Fruit fly (Drosophila melanogaster) whole organism, embryonic: ENCODE data around the gene CG42232.

Source experiments
- Atf-2 ChIP-seq: fragments of 200-800 bp; sonication (Bioruptor generic); optimal IDR thresholded peaks from 2 replicates; lab custom pipeline; 2016; ENCODE audit warnings: missing biosample characterization, missing genetic modification characterization
- C15 ChIP-seq: fragments of 200-800 bp; sonication (Bioruptor generic); IDR thresholded peaks from 3 replicates; pipeline ENCODE4 v1.3.6; 2022; ENCODE audit warnings: missing biosample characterization, missing genetic modification characterization
- CG10147 ChIP-seq: fragments of 200-800 bp; sonication (Bioruptor generic); optimal IDR thresholded peaks from 2 replicates; lab custom pipeline; 2019; ENCODE audit warnings: missing biosample characterization, mild to moderate bottlenecking, missing genetic modification characterization, moderate library complexity
- CG10321 ChIP-seq: fragments of 200-800 bp; sonication (Bioruptor generic); IDR thresholded peaks from 2 replicates; pipeline ENCODE4 v1.3.6; 2022; ENCODE audit warnings: missing biosample characterization, missing genetic modification characterization
- CG13287 ChIP-seq: fragments of 200-800 bp; sonication (Bioruptor generic); IDR thresholded peaks from 2 replicates; pipeline ENCODE4 v1.3.6; 2022; ENCODE audit warnings: missing biosample characterization, missing genetic modification characterization; ENCODE audit not compliant: partially characterized antibody
- CG14050 ChIP-seq: fragments of 200-800 bp; sonication (Bioruptor generic); IDR thresholded peaks from 3 replicates; pipeline ENCODE4 v1.3.6; 2022; ENCODE audit warnings: missing biosample characterization, missing genetic modification characterization
- CG14667 ChIP-seq: fragments of 200-800 bp; sonication (Bioruptor generic); IDR thresholded peaks from 2 replicates; pipeline ENCODE4 v1.3.6; 2022; ENCODE audit warnings: missing biosample characterization, missing genetic modification characterization
- CG14860 ChIP-seq: fragments of 200-800 bp; sonication (Bioruptor generic); IDR thresholded peaks from 3 replicates; pipeline ENCODE4 v1.3.6; 2022; ENCODE audit warnings: missing biosample characterization, missing genetic modification characterization; ENCODE audit not compliant: partially characterized antibody
- CG17802 ChIP-seq: fragments of 200-800 bp; sonication (Bioruptor generic); optimal IDR thresholded peaks from 2 replicates; lab custom pipeline; 2018; ENCODE audit warnings: missing biosample characterization, mild to moderate bottlenecking, missing genetic modification characterization, moderate library complexity
- CG18476 ChIP-seq: fragments of 200-800 bp; sonication (Bioruptor generic); optimal IDR thresholded peaks from 2 replicates; lab custom pipeline; 2016; ENCODE audit warnings: missing biosample characterization, mild to moderate bottlenecking, missing genetic modification characterization
- CG18599 ChIP-seq: fragments of 200-800 bp; sonication (Bioruptor generic); optimal IDR thresholded peaks from 3 replicates; lab custom pipeline; 2017; ENCODE audit warnings: missing biosample characterization, missing genetic modification characterization, mild to moderate bottlenecking, moderate library complexity, missing genetic modification reagents
- CG18764 ChIP-seq: fragments of 200-800 bp; sonication (Bioruptor generic); optimal IDR thresholded peaks from 3 replicates; lab custom pipeline; 2016; ENCODE audit warnings: missing biosample characterization, missing genetic modification characterization
- CG2116 ChIP-seq: fragments of 200-800 bp; sonication (Bioruptor generic); optimal IDR thresholded peaks from 3 replicates; lab custom pipeline; 2018; ENCODE audit warnings: missing biosample characterization, mild to moderate bottlenecking, missing genetic modification characterization
- CG2889 ChIP-seq: fragments of 200-800 bp; sonication (Bioruptor generic); IDR thresholded peaks from 3 replicates; pipeline ENCODE4 v1.3.6; 2022; ENCODE audit warnings: missing biosample characterization, missing genetic modification characterization
- CG34422 ChIP-seq: fragments of 200-800 bp; sonication (Bioruptor generic); IDR thresholded peaks from 3 replicates; pipeline ENCODE4 v1.3.6; 2022; ENCODE audit warnings: missing biosample characterization, missing genetic modification characterization
- CG4360 ChIP-seq: fragments of 200-800 bp; sonication (Bioruptor generic); IDR thresholded peaks from 2 replicates; pipeline ENCODE4 v1.3.6; 2022; ENCODE audit warnings: missing biosample characterization, missing genetic modification characterization
- CG4617 ChIP-seq: fragments of 200-800 bp; sonication (Bioruptor generic); optimal IDR thresholded peaks from 3 replicates; lab custom pipeline; 2016; ENCODE audit warnings: missing biosample characterization, missing genetic modification characterization, borderline replicate concordance
- CG5180 ChIP-seq: fragments of 200-800 bp; sonication (Bioruptor generic); optimal IDR thresholded peaks from 3 replicates; lab custom pipeline; 2017; ENCODE audit warnings: missing biosample characterization, missing genetic modification characterization, mild to moderate bottlenecking, moderate library complexity, missing genetic modification reagents
- CG6254 ChIP-seq: fragments of 200-800 bp; sonication (Bioruptor generic); optimal IDR thresholded peaks from 3 replicates; lab custom pipeline; 2017; ENCODE audit warnings: mild to moderate bottlenecking, missing biosample characterization, missing genetic modification reagents, missing genetic modification characterization
- CG6683 ChIP-seq: fragments of 200-800 bp; sonication (Bioruptor generic); optimal IDR thresholded peaks from 2 replicates; lab custom pipeline; 2017; ENCODE audit warnings: missing biosample characterization, mild to moderate bottlenecking, missing genetic modification characterization, missing genetic modification reagents
- CG7963 ChIP-seq: fragments of 200-800 bp; sonication (Bioruptor generic); IDR thresholded peaks from 3 replicates; pipeline ENCODE4 v1.3.6; 2022; ENCODE audit warnings: missing biosample characterization, missing genetic modification characterization; ENCODE audit not compliant: partially characterized antibody
- CG9215 ChIP-seq: fragments of 200-800 bp; sonication (Bioruptor generic); IDR thresholded peaks from 2 replicates; pipeline ENCODE4 v1.3.6; 2022; ENCODE audit warnings: missing biosample characterization, missing genetic modification characterization
- Elba2 ChIP-seq: fragments of 200-800 bp; sonication (Bioruptor generic); optimal IDR thresholded peaks from 3 replicates; lab custom pipeline; 2016; ENCODE audit warnings: missing biosample characterization, missing genetic modification characterization
- Hr3 ChIP-seq: fragments of 200-800 bp; sonication (Bioruptor generic); optimal IDR thresholded peaks from 3 replicates; lab custom pipeline; 2016; ENCODE audit warnings: missing biosample characterization, missing genetic modification characterization
- Hr51 ChIP-seq, 2 experiments: fragments of 200-800 bp; sonication (Bioruptor generic); optimal IDR thresholded peaks; 2 replicates in 1 of 2; 3 replicates in 1 of 2; lab custom pipeline; 2016 to 2018; ENCODE audit warnings: missing biosample characterization in 2 of 2, missing genetic modification characterization in 2 of 2, mild to moderate bottlenecking in 1 of 2, moderate library complexity in 1 of 2
- MBD-R2 ChIP-seq: fragments of 200-800 bp; sonication (Bioruptor generic); IDR thresholded peaks from 2 replicates; pipeline ENCODE4 v1.3.6; 2022; ENCODE audit warnings: missing biosample characterization, missing genetic modification characterization
- Myb ChIP-seq: fragments of 200-800 bp; sonication (Bioruptor generic); optimal IDR thresholded peaks from 2 replicates; lab custom pipeline; 2016; ENCODE audit warnings: missing biosample characterization, missing genetic modification characterization
- Oaz ChIP-seq: fragments of 200-800 bp; sonication (Bioruptor generic); IDR thresholded peaks from 2 replicates; pipeline ENCODE4 v1.3.6; 2022; ENCODE audit warnings: missing biosample characterization, missing genetic modification characterization
- Vsx1 ChIP-seq: fragments of 200-800 bp; sonication (Bioruptor generic); optimal IDR thresholded peaks from 2 replicates; lab custom pipeline; 2017; ENCODE audit warnings: missing biosample characterization, mild to moderate bottlenecking, missing genetic modification characterization, missing genetic modification reagents
- ara ChIP-seq: fragments of 200-800 bp; sonication (Bioruptor generic); IDR thresholded peaks from 2 replicates; pipeline ENCODE4 v1.3.6; 2022; ENCODE audit warnings: missing biosample characterization, missing genetic modification characterization
- ash1 ChIP-seq: fragments of 200-800 bp; sonication (Bioruptor generic); optimal IDR thresholded peaks from 2 replicates; lab custom pipeline; 2018; ENCODE audit warnings: missing biosample characterization, mild to moderate bottlenecking, missing genetic modification characterization
- bbx ChIP-seq: fragments of 200-800 bp; sonication (Bioruptor generic); IDR thresholded peaks from 2 replicates; pipeline ENCODE4 v1.3.6; 2022; ENCODE audit warnings: missing biosample characterization, missing genetic modification characterization; ENCODE audit not compliant: partially characterized antibody
- bigmax ChIP-seq: fragments of 200-800 bp; sonication (Bioruptor generic); optimal IDR thresholded peaks from 2 replicates; lab custom pipeline; 2018; ENCODE audit warnings: missing biosample characterization, mild to moderate bottlenecking, missing genetic modification characterization
- bowl ChIP-seq: fragments of 200-800 bp; sonication (Bioruptor generic); IDR thresholded peaks from 2 replicates; pipeline ENCODE4 v1.3.6; 2022; ENCODE audit warnings: missing biosample characterization, missing genetic modification characterization
- crp ChIP-seq, 2 experiments: fragments of 200-800 bp; sonication (Bioruptor generic); optimal IDR thresholded peaks; 2 replicates in 1 of 2; 3 replicates in 1 of 2; lab custom pipeline; 2017; ENCODE audit warnings: missing biosample characterization in 2 of 2, missing genetic modification characterization in 2 of 2, mild to moderate bottlenecking in 1 of 2, moderate library complexity in 1 of 2
- dm ChIP-seq: fragments of 200-800 bp; sonication (Bioruptor generic); optimal IDR thresholded peaks from 3 replicates; lab custom pipeline; 2016; ENCODE audit warnings: missing biosample characterization, missing genetic modification characterization
- insv ChIP-seq, 2 experiments: fragments of 200-800 bp; sonication (Bioruptor generic); optimal IDR thresholded peaks; 3 replicates each; lab custom pipeline; 2016 to 2018; ENCODE audit warnings: missing biosample characterization in 2 of 2, missing genetic modification characterization in 2 of 2
- jigr1 ChIP-seq: fragments of 200-800 bp; sonication (Bioruptor generic); IDR thresholded peaks from 3 replicates; pipeline ENCODE4 v1.3.6; 2022; ENCODE audit warnings: missing biosample characterization, missing genetic modification characterization
- pum ChIP-seq: fragments of 200-800 bp; sonication (Bioruptor generic); optimal IDR thresholded peaks from 2 replicates; lab custom pipeline; 2016; ENCODE audit warnings: missing biosample characterization, missing genetic modification characterization
- pzg ChIP-seq: fragments of 200-800 bp; sonication (Bioruptor generic); optimal IDR thresholded peaks from 3 replicates; lab custom pipeline; 2018; ENCODE audit warnings: missing biosample characterization, mild to moderate bottlenecking, missing genetic modification characterization, moderate library complexity
- ro ChIP-seq: fragments of 200-800 bp; sonication (Bioruptor generic); IDR thresholded peaks from 2 replicates; pipeline ENCODE4 v1.3.6; 2022; ENCODE audit warnings: missing biosample characterization, missing genetic modification characterization
- row ChIP-seq: fragments of 200-800 bp; sonication (Bioruptor generic); IDR thresholded peaks from 3 replicates; pipeline ENCODE4 v1.3.6; 2022; ENCODE audit warnings: missing biosample characterization, missing genetic modification characterization
- sc ChIP-seq, 3 experiments: fragments of >200 bp in 2 of 3; fragments of 200-800 bp in 1 of 3; sonication (Bioruptor generic) in 1 of 3; optimal IDR thresholded peaks; 2 replicates in 2 of 3; 3 replicates in 1 of 3; lab custom pipeline; 2017; ENCODE audit warnings: mild to moderate bottlenecking in 1 of 3, missing biosample characterization in 1 of 3, missing genetic modification characterization in 1 of 3, missing genetic modification reagents in 1 of 3
- scrt ChIP-seq: fragments of 200-800 bp; sonication (Bioruptor generic); optimal IDR thresholded peaks from 2 replicates; lab custom pipeline; 2018; ENCODE audit warnings: missing biosample characterization, mild to moderate bottlenecking, missing genetic modification characterization, moderate library complexity
- sens ChIP-seq: fragments of 200-800 bp; sonication (Bioruptor generic); peaks from one replicate; lab custom pipeline; 2016; ENCODE audit warnings: missing biosample characterization, missing genetic modification characterization
- stc ChIP-seq: fragments of 200-800 bp; sonication (Bioruptor generic); IDR thresholded peaks from 2 replicates; pipeline ENCODE4 v1.3.6; 2022; ENCODE audit warnings: missing biosample characterization, missing genetic modification characterization
- tio ChIP-seq: fragments of 200-800 bp; sonication (Bioruptor generic); optimal IDR thresholded peaks from 2 replicates; lab custom pipeline; 2017; ENCODE audit warnings: missing biosample characterization, missing genetic modification characterization, inconsistent platforms
- wek ChIP-seq: fragments of 200-800 bp; sonication (Bioruptor generic); optimal IDR thresholded peaks from 3 replicates; lab custom pipeline; 2018; ENCODE audit warnings: missing biosample characterization, mild to moderate bottlenecking, missing genetic modification characterization, moderate library complexity
- zen2 ChIP-seq: fragments of 200-800 bp; sonication (Bioruptor generic); IDR thresholded peaks from 3 replicates; pipeline ENCODE4 v1.3.6; 2022; ENCODE audit warnings: missing biosample characterization, missing genetic modification characterization; ENCODE audit not compliant: partially characterized antibody

Gene CG42232

DNA sequence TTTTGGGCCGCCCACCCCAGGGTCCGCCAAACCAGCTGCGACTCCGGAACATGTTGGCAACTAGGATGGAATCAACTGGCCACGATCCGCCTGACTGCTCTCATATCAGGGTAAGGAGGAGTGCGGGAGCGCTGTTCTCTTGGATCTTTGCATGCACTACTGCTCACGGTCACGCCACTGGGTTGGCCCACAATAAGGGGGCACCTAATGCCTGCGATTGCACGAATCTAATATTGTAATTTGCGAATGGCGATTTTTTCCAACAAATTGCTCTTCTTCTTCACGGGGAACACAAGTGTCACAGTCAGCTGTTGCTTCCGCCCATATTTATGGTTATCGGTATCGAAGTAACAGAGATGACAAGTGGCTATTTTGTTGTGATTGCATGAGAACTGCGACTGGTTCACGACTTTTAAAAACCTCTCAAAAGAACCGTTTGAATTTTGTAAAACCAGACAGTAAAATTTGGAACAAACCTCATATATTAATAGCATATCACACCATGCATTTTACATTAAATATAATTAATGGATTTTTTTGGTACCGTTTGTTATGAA, 28.0 kb downstream of the CG42232 start, which contains the start of gene ema (continued):
- TF ChIP-seq sc (optimal IDR thresholded peaks at IDR 0.05; lab: Kevin White, UChicago) (no peak), sc (GFP tag; optimal IDR thresholded peaks at IDR 0.05; lab: Kevin White, UChicago) (no peak), CG17802 (tag; lab: Kevin White, UChicago) (no peak), C15 (GFP tag; lab: Robert Waterston, UW) (no peak), crp (GFP tag; optimal IDR thresholded peaks at IDR 0.05; lab: Kevin White, UChicago) (peak; percentile 54 to 95), Vsx1 (GFP tag; lab: Kevin White, UChicago) (no peak), CG2889 (GFP tag; lab: Robert Waterston, UW) (no peak), CG2116 (GFP tag; lab: Kevin White, UChicago) (peak; percentile 61), CG5180 (GFP tag; lab: Kevin White, UChicago) (no peak), bbx (peak; percentile 52; the same call in 1 of the 2 replicates), MBD-R2 (peak; percentile 96), CG6254 (GFP tag; lab: Kevin White, UChicago) (no peak), dm (GFP tag; lab: Kevin White, UChicago) (peak; percentile 13), zen2 (GFP tag; lab: Robert Waterston, UW) (no peak), CG7963 (no peak), CG14050 (GFP tag; lab: Robert Waterston, UW) (no peak), Atf-2 (no peak), scrt (peak; percentile 89), CG10147 (no peak), CG14860 (no peak), CG10321 (no peak), Hr51 (GFP tag; optimal IDR thresholded peaks at IDR 0.05; lab: Kevin White, UChicago) (no peak), CG9215 (GFP tag; lab: Robert Waterston, UW) (no peak), CG14667 (GFP tag; lab: Robert Waterston, UW) (no peak), CG18764 (GFP tag; lab: Kevin White, UChicago) (no peak), Oaz (GFP tag; lab: Robert Waterston, UW) (no peak), Hr3 (no peak), jigr1 (GFP tag; lab: Robert Waterston, UW) (no peak), ro (no peak)

DNA sequence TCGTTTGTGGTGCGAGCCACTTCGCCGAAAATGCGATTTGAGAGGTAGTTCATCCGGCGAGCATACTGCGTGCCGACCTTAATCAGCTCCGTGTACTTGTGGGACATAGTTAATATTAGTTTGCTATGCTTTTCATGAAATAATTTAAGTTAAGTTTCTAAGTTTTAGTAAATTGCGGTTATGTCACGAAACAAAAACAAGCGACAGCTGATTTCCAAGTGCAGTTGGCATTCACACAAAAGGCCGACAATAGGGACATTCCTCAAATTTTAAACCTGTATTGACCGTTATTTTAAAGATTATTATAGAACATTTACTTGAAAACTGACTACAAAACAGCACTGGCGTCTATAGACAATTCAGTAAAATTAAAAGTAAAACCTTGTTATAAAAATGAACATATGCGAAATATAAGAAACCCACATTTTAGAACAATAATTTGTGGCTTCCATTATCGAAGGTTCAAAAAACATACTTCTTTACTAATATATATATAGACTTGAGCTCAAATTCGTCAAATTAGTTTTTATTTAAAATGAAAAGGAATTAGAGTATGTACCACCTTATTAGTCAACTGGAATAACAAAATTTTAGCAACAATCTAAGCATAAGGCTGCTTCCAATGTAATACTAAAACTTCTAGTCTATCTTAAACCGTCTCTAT, 33.0 kb downstream of the CG42232 start, which contains the start of gene mRpS33:
Gene mRpS33 (minus strand): TSS at position 224 of the 664 bp plus-strand sequence.
- no peak for TF ChIP-seq CG6683 (GFP tag; lab: Kevin White, UChicago)
- TF ChIP-seq CG18599 (GFP tag; lab: Kevin White, UChicago) = no peak
- TF ChIP-seq CG18476 = no peak
- TF ChIP-seq ash1 = no peak
- peak; percentile 14 for TF ChIP-seq pzg (GFP tag; lab: Kevin White, UChicago)
- no peak for TF ChIP-seq stc (GFP tag; lab: Robert Waterston, UW)
- TF ChIP-seq bowl (GFP tag; lab: Robert Waterston, UW) = no peak
- peak; percentile 21; the same call in 1 of the 2 replicates for TF ChIP-seq CG4360
- no peak for TF ChIP-seq tio
- peak; percentile 74 for TF ChIP-seq Myb (GFP tag; lab: Kevin White, UChicago)
- 0 out of 3 replicates have a peak, but pooled peaks have one; percentile 12 for TF ChIP-seq CG34422 (GFP tag; lab: Robert Waterston, UW)
- no peak for TF ChIP-seq Elba2 (GFP tag; lab: Kevin White, UChicago)
- peak; percentile 84 for TF ChIP-seq bigmax
- TF ChIP-seq CG4617 (GFP tag; lab: Kevin White, UChicago) = no peak
- TF ChIP-seq CG13287 (GFP tag; lab: Robert Waterston, UW) = peak; percentile 6; the same call in 1 of the 2 replicates
- TF ChIP-seq sens (GFP tag; lab: Kevin White, UChicago) = peak; percentile 73
- TF ChIP-seq insv (GFP tag; optimal IDR thresholded peaks at IDR 0.05; lab: Kevin White, UChicago) = no peak
- peak; percentile 26; the same call in 1 of the 3 replicates for TF ChIP-seq row (GFP tag; lab: Robert Waterston, UW)
- no peak for TF ChIP-seq dm (GFP tag; lab: Kevin White, UChicago)
- TF ChIP-seq ara (GFP tag; lab: Robert Waterston, UW) = no peak
- TF ChIP-seq wek (GFP tag; lab: Kevin White, UChicago) = peak; percentile 82
- no peak for TF ChIP-seq pum (GFP tag; lab: Kevin White, UChicago)
- peak in 1 of 2 experiments; percentile 79 for TF ChIP-seq crp (GFP tag; optimal IDR thresholded peaks at IDR 0.05; lab: Kevin White, UChicago)
